Worm (Caenorhabditis elegans): ENCODE measurements around the gene glb-28.
A peak's percentile ranks its signal among the peaks of the same experiment; 100 is the strongest.

Gene glb-28

ce11 chrX:15362152-15362922 is 45.3 kb upstream of the glb-28 start:
- no peak for TF ChIP-seq snpc-4 (GFP tag; optimal IDR thresholded peaks at IDR 0.05)
- peak in 3 of 4 experiments; percentile 18 to 82 (median 78) for TF ChIP-seq snpc-4 (tag; optimal IDR thresholded peaks at IDR 0.05)
- TF ChIP-seq nhr-27 (tag; optimal IDR thresholded peaks at IDR 0.05), result no peak
- 0 out of 2 replicates have a peak, but pooled peaks have one; percentile 75 for TF ChIP-seq nhr-120 (GFP tag; IDR thresholded peaks at IDR 0.05)
- peak; percentile 19 for TF ChIP-seq dpff-1 (tag; optimal IDR thresholded peaks at IDR 0.05)
- TF ChIP-seq atf-7 (tag; optimal IDR thresholded peaks at IDR 0.05), result no peak
- peak; percentile 31; the same call in 1 of the 2 replicates for TF ChIP-seq egrh-3 (GFP tag; IDR thresholded peaks at IDR 0.05)
- TF ChIP-seq somi-1 (GFP tag; optimal IDR thresholded peaks at IDR 0.05), result no peak
- TF ChIP-seq cebp-1 (GFP tag; IDR thresholded peaks at IDR 0.05), result no peak
- TF ChIP-seq cebp-1 (tag; optimal IDR thresholded peaks at IDR 0.05), result peak; percentile 23
- TF ChIP-seq pbrm-1 (GFP tag; IDR thresholded peaks at IDR 0.05), result 0 out of 2 replicates have a peak, but pooled peaks have one; percentile 43
- TF ChIP-seq ztf-18 (tag; optimal IDR thresholded peaks at IDR 0.05), result no peak
- TF ChIP-seq zfh-2 (GFP tag; conservative IDR thresholded peaks at IDR 0.05), result peak; percentile 89
- no peak for TF ChIP-seq nhr-90 (tag; optimal IDR thresholded peaks at IDR 0.05)
- TF ChIP-seq let-526 (GFP tag; IDR thresholded peaks at IDR 0.05), result no peak
- no peak for TF ChIP-seq attf-6 (GFP tag; IDR thresholded peaks at IDR 0.05)
- TF ChIP-seq pha-4 (tag; optimal IDR thresholded peaks at IDR 0.05), result no peak
- no peak for TF ChIP-seq xnd-1 (tag; optimal IDR thresholded peaks at IDR 0.05)
- peak; percentile 32 for TF ChIP-seq ceh-27 (GFP tag; optimal IDR thresholded peaks at IDR 0.05)
- TF ChIP-seq ekl-4 (GFP tag; IDR thresholded peaks at IDR 0.05), result no peak
- 0 out of 2 replicates have a peak, but pooled peaks have one; percentile 29 for TF ChIP-seq bed-1 (GFP tag; IDR thresholded peaks at IDR 0.05)
- TF ChIP-seq dox-1 (GFP tag; IDR thresholded peaks at IDR 0.05), result no peak
- no peak for TF ChIP-seq snpc-1.1 (tag; optimal IDR thresholded peaks at IDR 0.05; ENCODE audit: insufficient read depth)
- 0 out of 2 replicates have a peak, but pooled peaks have one; percentile 11 for TF ChIP-seq madf-3 (GFP tag; IDR thresholded peaks at IDR 0.05)

- TF ChIP-seq mcd-1 (GFP tag; IDR thresholded peaks at IDR 0.05) (no peak), mel-28 (tag; optimal IDR thresholded peaks at IDR 0.05; ENCODE audit: borderline replicate concordance) (no peak), ccch-3 (GFP tag; optimal IDR thresholded peaks at IDR 0.05) (no peak), nhr-179 (tag; optimal IDR thresholded peaks at IDR 0.05) (no peak), lin-35 (GFP tag; optimal IDR thresholded peaks at IDR 0.05) (peak in 1 of 3 experiments; percentile 43), nhr-27 (tag; optimal IDR thresholded peaks at IDR 0.05) (no peak), zim-3 (tag; optimal IDR thresholded peaks at IDR 0.05) (no peak), ztf-22 (GFP tag; optimal IDR thresholded peaks at IDR 0.05) (no peak), sea-2 (GFP tag; IDR thresholded peaks at IDR 0.05) (no peak), madf-10 (tag; optimal IDR thresholded peaks at IDR 0.05) (peak; percentile 56), dox-1 (GFP tag; IDR thresholded peaks at IDR 0.05) (no peak)
Observed at ce11 chrX:15355603-15356002, 38.6 kb upstream of the glb-28 start.

- no peak for TF ChIP-seq ceh-58 (GFP tag; IDR thresholded peaks at IDR 0.05)
- no peak for TF ChIP-seq C17E4.6 (GFP tag; IDR thresholded peaks at IDR 0.05)
- TF ChIP-seq lin-26 (GFP tag; IDR thresholded peaks at IDR 0.05), result no peak
- no peak for TF ChIP-seq unc-130 (GFP tag; optimal IDR thresholded peaks at IDR 0.05)
- no peak for TF ChIP-seq dox-1 (GFP tag; IDR thresholded peaks at IDR 0.05)
- TF ChIP-seq lin-40 (tag; optimal IDR thresholded peaks at IDR 0.05), result no peak
- no peak for TF ChIP-seq cebp-1 (GFP tag; IDR thresholded peaks at IDR 0.05)
- no peak for TF ChIP-seq cebp-1 (tag; optimal IDR thresholded peaks at IDR 0.05)
- no peak for TF ChIP-seq mes-4 (tag; optimal IDR thresholded peaks at IDR 0.05)
- no peak for TF ChIP-seq ekl-4 (GFP tag; IDR thresholded peaks at IDR 0.05)
- no peak for TF ChIP-seq Y79H2A.3 (GFP tag; conservative IDR thresholded peaks at IDR 0.05)
Observed at ce11 chrX:15354938-15355337, 37.9 kb upstream of the glb-28 start, which contains the start of gene nfki-1. nfki-1 (plus strand) TSS chrX:15355238.

Data from whole organism, young adult.